Worm (Caenorhabditis elegans): ENCODE measurements around the gene F18E9.1.

The F18E9.1 gene

ce11 chrX:8566521-8567032 lies 34.8 kb upstream of the F18E9.1 start:
- TF ChIP-seq sdc-2 (tag; optimal IDR thresholded peaks at IDR 0.05): no peak
- no peak for TF ChIP-seq hlh-6 (tag; optimal IDR thresholded peaks at IDR 0.05)
- no peak for TF ChIP-seq Y22D7AL.16 (tag; optimal IDR thresholded peaks at IDR 0.05)
- no peak for TF ChIP-seq ceh-48 (tag; optimal IDR thresholded peaks at IDR 0.05)
- no peak for TF ChIP-seq F13H6.1 (tag; optimal IDR thresholded peaks at IDR 0.05)
- TF ChIP-seq nhr-11 (tag; optimal IDR thresholded peaks at IDR 0.05): no peak
- no peak for TF ChIP-seq hlh-15 (tag; optimal IDR thresholded peaks at IDR 0.05)
- TF ChIP-seq ets-4 (tag; optimal IDR thresholded peaks at IDR 0.05): no peak
- TF ChIP-seq ceh-18 (tag; optimal IDR thresholded peaks at IDR 0.05): no peak

ce11 chrX:8567166-8567565 lies 34.2 kb upstream of the F18E9.1 start:
- TF ChIP-seq ztf-16 (tag; optimal IDR thresholded peaks at IDR 0.05) (no peak), unc-3 (GFP tag; conservative IDR thresholded peaks at IDR 0.05) (no peak), unc-3 (tag; optimal IDR thresholded peaks at IDR 0.05) (no peak), tbx-2 (tag; optimal IDR thresholded peaks at IDR 0.05) (no peak), sox-2 (GFP tag; IDR thresholded peaks at IDR 0.05) (no peak), pha-4 (tag; optimal IDR thresholded peaks at IDR 0.05) (no peak), C08G9.2 (tag; optimal IDR thresholded peaks at IDR 0.05) (no peak), T23F11.4 (GFP tag; optimal IDR thresholded peaks at IDR 0.05) (no peak), ahr-1 (tag; optimal IDR thresholded peaks at IDR 0.05) (no peak), Y22D7AL.16 (tag; optimal IDR thresholded peaks at IDR 0.05) (no peak), ceh-18 (tag; optimal IDR thresholded peaks at IDR 0.05) (no peak), pag-3 (tag; optimal IDR thresholded peaks at IDR 0.05; ENCODE audit: borderline replicate concordance) (no peak), pqm-1 (tag; optimal IDR thresholded peaks at IDR 0.05) (no peak)

ce11 chrX:8567823-8568314 lies 33.5 kb upstream of the F18E9.1 start:
- TF ChIP-seq npax-4 (tag; optimal IDR thresholded peaks at IDR 0.05) (no peak), unc-3 (GFP tag; conservative IDR thresholded peaks at IDR 0.05) (no peak), unc-3 (tag; optimal IDR thresholded peaks at IDR 0.05) (no peak), ceh-31 (tag; optimal IDR thresholded peaks at IDR 0.05) (no peak), dmd-4 (tag; optimal IDR thresholded peaks at IDR 0.05; ENCODE audit: borderline replicate concordance) (no peak), tbx-2 (tag; optimal IDR thresholded peaks at IDR 0.05) (no peak), nfya-1 (tag; optimal IDR thresholded peaks at IDR 0.05) (no peak), F13H6.1 (tag; optimal IDR thresholded peaks at IDR 0.05) (no peak), ahr-1 (tag; optimal IDR thresholded peaks at IDR 0.05) (no peak), elt-4 (tag; optimal IDR thresholded peaks at IDR 0.05) (no peak), ceh-18 (tag; optimal IDR thresholded peaks at IDR 0.05) (no peak), lim-6 (tag; optimal IDR thresholded peaks at IDR 0.05) (no peak), pros-1 (tag; optimal IDR thresholded peaks at IDR 0.05) (no peak), fkh-10 (GFP tag; optimal IDR thresholded peaks at IDR 0.05) (no peak), ceh-34 (tag; optimal IDR thresholded peaks at IDR 0.05) (no peak), pag-3 (tag; optimal IDR thresholded peaks at IDR 0.05; ENCODE audit: borderline replicate concordance) (no peak), pha-4 (tag; optimal IDR thresholded peaks at IDR 0.05) (no peak), ceh-9 (tag; optimal IDR thresholded peaks at IDR 0.05) (no peak)

ce11 chrX:8568423-8568903 lies 32.9 kb upstream of the F18E9.1 start:
- TF ChIP-seq elt-2 (tag; optimal IDR thresholded peaks at IDR 0.05) (peak; percentile 84), tbx-2 (tag; optimal IDR thresholded peaks at IDR 0.05) (peak; percentile 2), pat-9 (tag; optimal IDR thresholded peaks at IDR 0.05) (no peak), unc-55 (GFP tag; optimal IDR thresholded peaks at IDR 0.05) (peak; percentile 92)

- TF ChIP-seq ztf-16 (tag; optimal IDR thresholded peaks at IDR 0.05) (no peak), lim-6 (tag; optimal IDR thresholded peaks at IDR 0.05) (no peak), sox-2 (GFP tag; IDR thresholded peaks at IDR 0.05) (no peak; the same call in 1 of the 2 replicates), ceh-31 (tag; optimal IDR thresholded peaks at IDR 0.05) (peak; percentile 9), Y22D7AL.16 (tag; optimal IDR thresholded peaks at IDR 0.05) (no peak), ref-2 (tag; optimal IDR thresholded peaks at IDR 0.05) (peak; percentile 29), hlh-30 (tag; optimal IDR thresholded peaks at IDR 0.05; ENCODE audit: insufficient read depth) (no peak), pha-2 (tag; optimal IDR thresholded peaks at IDR 0.05) (no peak), K09A11.1 (tag; optimal IDR thresholded peaks at IDR 0.05; ENCODE audit: insufficient read depth) (no peak), pqm-1 (tag; optimal IDR thresholded peaks at IDR 0.05) (no peak), dve-1 (tag; optimal IDR thresholded peaks at IDR 0.05) (no peak), unc-42 (tag; optimal IDR thresholded peaks at IDR 0.05) (no peak), ceh-48 (tag; optimal IDR thresholded peaks at IDR 0.05) (no peak), elt-2 (tag; optimal IDR thresholded peaks at IDR 0.05) (no peak), madf-2 (tag; optimal IDR thresholded peaks at IDR 0.05) (no peak), ceh-22 (tag; optimal IDR thresholded peaks at IDR 0.05) (no peak), K02D7.2 (tag; optimal IDR thresholded peaks at IDR 0.05) (no peak), ceh-6 (GFP tag; optimal IDR thresholded peaks at IDR 0.05) (no peak), ceh-19 (GFP tag; optimal IDR thresholded peaks at IDR 0.05) (peak; percentile 34)
These were observed 32.2 kb upstream of the F18E9.1 start for ce11 chrX:8569159-8569558.

Measured in whole organism, late embryonic.